Fruit fly (Drosophila melanogaster): ENCODE results near the gene NTPase.

The NTPase gene

dm6 chr2L:2882968-2883702, 2.5 kb downstream of the NTPase start (continued):
- no peak for TF ChIP-seq CG8765 (GFP tag; IDR thresholded peaks at IDR 0.05)
- peak; percentile 92 for TF ChIP-seq lilli (GFP tag; optimal IDR thresholded peaks at IDR 0.05)
- TF ChIP-seq CG6654 (GFP tag; optimal IDR thresholded peaks at IDR 0.05) = no peak
- TF ChIP-seq ato (GFP tag; IDR thresholded peaks at IDR 0.05; ENCODE audit: partially characterized antibody) = no peak
- TF ChIP-seq Dbx (GFP tag; IDR thresholded peaks at IDR 0.05) = no peak; the same call in 2 of the 3 replicates
- TF ChIP-seq Dp (GFP tag; optimal IDR thresholded peaks at IDR 0.05) = no peak
- no peak for TF ChIP-seq pb (GFP tag; optimal IDR thresholded peaks at IDR 0.05)
- peak; percentile 31; the same call in 1 of the 2 replicates for TF ChIP-seq Drgx (GFP tag; IDR thresholded peaks at IDR 0.05)
- peak; percentile 29 for TF ChIP-seq Oli (tag; optimal IDR thresholded peaks at IDR 0.05)
- peak; percentile 86 for TF ChIP-seq CG3281 (GFP tag; optimal IDR thresholded peaks at IDR 0.05)
- TF ChIP-seq Hr78 (GFP tag; optimal IDR thresholded peaks at IDR 0.05) = peak in 1 of 2 experiments; percentile 7
- TF ChIP-seq h (optimal IDR thresholded peaks at IDR 0.05) = no peak
- no peak for TF ChIP-seq dati (GFP tag; IDR thresholded peaks at IDR 0.05)
- TF ChIP-seq Ptx1 (GFP tag; IDR thresholded peaks at IDR 0.05) = 0 out of 2 replicates have a peak, but pooled peaks have one; percentile 40
- peak; percentile 37 for TF ChIP-seq abd-A (tag; optimal IDR thresholded peaks at IDR 0.05)
- no peak for TF ChIP-seq HLH54F (GFP tag; optimal IDR thresholded peaks at IDR 0.05)
- peak; percentile 37; the same call in 2 of the 4 replicates for TF ChIP-seq Gug (GFP tag; IDR thresholded peaks at IDR 0.05)
- no peak for TF ChIP-seq CG2202 (tag; optimal IDR thresholded peaks at IDR 0.05)
- no peak for TF ChIP-seq CG11456 (GFP tag; IDR thresholded peaks at IDR 0.05)
- no peak for TF ChIP-seq CG14965 (GFP tag; optimal IDR thresholded peaks at IDR 0.05; ENCODE audit: borderline replicate concordance)
- TF ChIP-seq Ada2b (GFP tag; IDR thresholded peaks at IDR 0.05) = peak; percentile 28; the same call in 1 of the 2 replicates
- no peak for TF ChIP-seq CG30431 (GFP tag; optimal IDR thresholded peaks at IDR 0.05)
- TF ChIP-seq CkIIα-i1 (GFP tag; IDR thresholded peaks at IDR 0.05) = no peak
- no peak for TF ChIP-seq Gsc (GFP tag; IDR thresholded peaks at IDR 0.05)
- TF ChIP-seq gfzf (GFP tag; optimal IDR thresholded peaks at IDR 0.05) = peak; percentile 25
- TF ChIP-seq CG15696 (tag; optimal IDR thresholded peaks at IDR 0.05) = no peak
- TF ChIP-seq E2f2 (GFP tag; IDR thresholded peaks at IDR 0.05) = no peak; the same call in 1 of the 2 replicates
- peak; percentile 68 for TF ChIP-seq CG16863 (GFP tag; optimal IDR thresholded peaks at IDR 0.05)
- no peak for TF ChIP-seq ac (GFP tag; optimal IDR thresholded peaks at IDR 0.05)
- peak; percentile 12 for TF ChIP-seq tx (GFP tag; optimal IDR thresholded peaks at IDR 0.05)
- no peak for TF ChIP-seq zf30C (GFP tag; optimal IDR thresholded peaks at IDR 0.05)
- no peak for TF ChIP-seq jumu (GFP tag; optimal IDR thresholded peaks at IDR 0.05)
- no peak for TF ChIP-seq corto (GFP tag; optimal IDR thresholded peaks at IDR 0.05)
- TF ChIP-seq Dref (GFP tag; IDR thresholded peaks at IDR 0.05) = peak; percentile 53
- TF ChIP-seq ftz-f1 (GFP tag; optimal IDR thresholded peaks at IDR 0.05) = no peak
- TF ChIP-seq CG14050 (GFP tag; IDR thresholded peaks at IDR 0.05) = peak; percentile 13; the same call in 1 of the 3 replicates
- peak; percentile 80 for TF ChIP-seq Hmr (GFP tag; optimal IDR thresholded peaks at IDR 0.05)
- no peak for TF ChIP-seq Dip3 (GFP tag; optimal IDR thresholded peaks at IDR 0.05)
- TF ChIP-seq CG17568 (GFP tag; optimal IDR thresholded peaks at IDR 0.05) = peak; percentile 73
- TF ChIP-seq NC2α (GFP tag; optimal IDR thresholded peaks at IDR 0.05) = no peak
- no peak for TF ChIP-seq gro (GFP tag; optimal IDR thresholded peaks at IDR 0.05)
- TF ChIP-seq CG3726 (GFP tag; IDR thresholded peaks at IDR 0.05) = 0 out of 3 replicates have a peak, but pooled peaks have one; percentile 6
- TF ChIP-seq Doc2 (GFP tag; IDR thresholded peaks at IDR 0.05) = no peak
- TF ChIP-seq Mad (GFP tag; optimal IDR thresholded peaks at IDR 0.05) = peak; percentile 29
- no peak for TF ChIP-seq ap (GFP tag; IDR thresholded peaks at IDR 0.05)
- peak; percentile 70 for TF ChIP-seq lab (GFP tag; optimal IDR thresholded peaks at IDR 0.05)
- TF ChIP-seq slou (GFP tag; optimal IDR thresholded peaks at IDR 0.05) = no peak
- no peak for TF ChIP-seq klu (GFP tag; IDR thresholded peaks at IDR 0.05)
- TF ChIP-seq CG31388 (GFP tag; optimal IDR thresholded peaks at IDR 0.05) = no peak
- TF ChIP-seq hb (GFP tag; IDR thresholded peaks at IDR 0.05; ENCODE audit: partially characterized antibody) = no peak

Measured in whole organism, embryonic.